Worm (Caenorhabditis elegans) whole organism, midembryonic: ENCODE measurements around the gene srj-23.

ENCODE experiments used
- ref-1 ChIP-seq: fragments of 200-800 bp; sonication (Bioruptor generic); conservative IDR thresholded peaks from 2 replicates; pipeline ENCODE4 v1.3.6; 2022; ENCODE audit warnings: missing genetic modification reagents, missing genetic modification characterization, missing compliant biosample characterization
- ztf-23 ChIP-seq: fragments of 200-800 bp; sonication (Bioruptor generic); IDR thresholded peaks from 2 replicates; pipeline ENCODE4 v1.3.6; 2022; ENCODE audit warnings: missing genetic modification reagents, missing genetic modification characterization, missing compliant biosample characterization

ce11 chrV:1499140-1499539, 47.7 kb downstream of the srj-23 start, which contains the start of gene sru-27:
- TF ChIP-seq ref-1 (GFP tag; lab: Robert Waterston, UW) (no peak), ztf-23 (GFP tag; lab: Robert Waterston, UW) (no peak)
